Worm (Caenorhabditis elegans): Measurements from ENCODE around the gene sre-13.

The sre-13 gene

ce11 chrII:14635179-14635578 is 1.5 kb downstream of the sre-13 start:
- peak; percentile 79 for TF ChIP-seq egl-44 (GFP tag; IDR thresholded peaks at IDR 0.05)
- peak; percentile 66 for TF ChIP-seq die-1 (tag; optimal IDR thresholded peaks at IDR 0.05)
- TF ChIP-seq nfyb-1 (GFP tag; IDR thresholded peaks at IDR 0.05), result peak; percentile 76
- peak; percentile 32 for TF ChIP-seq ZK185.1 (tag; optimal IDR thresholded peaks at IDR 0.05; ENCODE audit: poor library complexity, severe bottlenecking)
- TF ChIP-seq dox-1 (GFP tag; IDR thresholded peaks at IDR 0.05), result peak; percentile 55
- no peak for TF ChIP-seq F57C9.4 (tag; optimal IDR thresholded peaks at IDR 0.05)
- TF ChIP-seq mel-28 (tag; optimal IDR thresholded peaks at IDR 0.05; ENCODE audit: borderline replicate concordance), result no peak
- peak; percentile 35 for TF ChIP-seq attf-5 (GFP tag; optimal IDR thresholded peaks at IDR 0.05)
- TF ChIP-seq akir-1 (GFP tag; optimal IDR thresholded peaks at IDR 0.05), result no peak
- 0 out of 2 replicates have a peak, but pooled peaks have one; percentile 22 for TF ChIP-seq K11D2.4 (GFP tag; IDR thresholded peaks at IDR 0.05)
- TF ChIP-seq K12H6.12 (tag; optimal IDR thresholded peaks at IDR 0.05), result peak; percentile 16
- no peak for TF ChIP-seq hrde-1 (tag; optimal IDR thresholded peaks at IDR 0.05; ENCODE audit: borderline replicate concordance)
- no peak for TF ChIP-seq efl-1 (GFP tag; optimal IDR thresholded peaks at IDR 0.05)
- TF ChIP-seq cebp-1 (GFP tag; IDR thresholded peaks at IDR 0.05), result no peak
- TF ChIP-seq cebp-1 (tag; optimal IDR thresholded peaks at IDR 0.05), result no peak
- peak; percentile 82 for TF ChIP-seq B0261.1 (tag; optimal IDR thresholded peaks at IDR 0.05)
- TF ChIP-seq F55B11.4 (tag; optimal IDR thresholded peaks at IDR 0.05; ENCODE audit: borderline replicate concordance, insufficient read depth), result no peak
- TF ChIP-seq Y53G8AR.9 (GFP tag; conservative IDR thresholded peaks at IDR 0.05), result no peak
- TF ChIP-seq nhr-179 (tag; optimal IDR thresholded peaks at IDR 0.05), result no peak
- TF ChIP-seq sdz-38 (tag; optimal IDR thresholded peaks at IDR 0.05), result no peak
- peak; percentile 20 for TF ChIP-seq ceh-27 (GFP tag; optimal IDR thresholded peaks at IDR 0.05)
- no peak for TF ChIP-seq hlh-26 (GFP tag; conservative IDR thresholded peaks at IDR 0.05)
- no peak for TF ChIP-seq F57A8.1 (GFP tag; optimal IDR thresholded peaks at IDR 0.05)
- 0 out of 2 replicates have a peak, but pooled peaks have one; percentile 17 for TF ChIP-seq pbrm-1 (GFP tag; IDR thresholded peaks at IDR 0.05)
- no peak for TF ChIP-seq B0035.1 (tag; optimal IDR thresholded peaks at IDR 0.05)
- TF ChIP-seq attf-6 (GFP tag; IDR thresholded peaks at IDR 0.05), result no peak
- TF ChIP-seq lsy-27 (tag; optimal IDR thresholded peaks at IDR 0.05; ENCODE audit: borderline replicate concordance, insufficient read depth), result no peak
- no peak for TF ChIP-seq ztf-28 (GFP tag; IDR thresholded peaks at IDR 0.05)
- peak; percentile 35; the same call in 1 of the 2 replicates for TF ChIP-seq C06A6.2 (GFP tag; conservative IDR thresholded peaks at IDR 0.05)
- TF ChIP-seq pha-4 (tag; optimal IDR thresholded peaks at IDR 0.05), result no peak
- TF ChIP-seq athp-1 (tag; optimal IDR thresholded peaks at IDR 0.05), result no peak
- TF ChIP-seq let-526 (GFP tag; IDR thresholded peaks at IDR 0.05), result no peak
- peak; percentile 16; the same call in 1 of the 2 replicates for TF ChIP-seq D2030.7 (GFP tag; IDR thresholded peaks at IDR 0.05)
- TF ChIP-seq lin-26 (GFP tag; IDR thresholded peaks at IDR 0.05), result peak; percentile 74
- 0 out of 2 replicates have a peak, but pooled peaks have one; percentile 4 for TF ChIP-seq B0019.2 (GFP tag; conservative IDR thresholded peaks at IDR 0.05)
- TF ChIP-seq ceh-100 (GFP tag; IDR thresholded peaks at IDR 0.05), result no peak
- no peak for TF ChIP-seq mes-4 (tag; optimal IDR thresholded peaks at IDR 0.05)
- peak; percentile 67 for TF ChIP-seq rpc-1 (optimal IDR thresholded peaks at IDR 0.05)
- TF ChIP-seq rpc-1 (tag; optimal IDR thresholded peaks at IDR 0.05), result peak; percentile 72
- 0 out of 2 replicates have a peak, but pooled peaks have one; percentile 41 for TF ChIP-seq Y56A3A.18 (GFP tag; IDR thresholded peaks at IDR 0.05)
- no peak for TF ChIP-seq egl-18 (GFP tag; IDR thresholded peaks at IDR 0.05)
- peak; percentile 43 for TF ChIP-seq nhr-90 (tag; optimal IDR thresholded peaks at IDR 0.05)
- TF ChIP-seq sea-2 (GFP tag; IDR thresholded peaks at IDR 0.05), result no peak
- peak; percentile 19; the same call in 1 of the 2 replicates for TF ChIP-seq ceh-91 (GFP tag; IDR thresholded peaks at IDR 0.05)
- peak; percentile 41 for TF ChIP-seq madf-6 (GFP tag; IDR thresholded peaks at IDR 0.05)
- TF ChIP-seq Y67H2A.10 (GFP tag; conservative IDR thresholded peaks at IDR 0.05), result no peak
- no peak for TF ChIP-seq rcor-1 (GFP tag; IDR thresholded peaks at IDR 0.05)
- no peak for TF ChIP-seq bed-1 (GFP tag; IDR thresholded peaks at IDR 0.05)
- peak in 1 of 3 experiments; percentile 48 for TF ChIP-seq lin-35 (GFP tag; optimal IDR thresholded peaks at IDR 0.05)

Measured in whole organism, young adult.